Worm (Caenorhabditis elegans) whole organism, L4/young adult: Measurements from ENCODE around the gene C29F9.8.

Experiments used
- W03F9.2 ChIP-seq: fragments of 150-350 bp; optimal IDR thresholded peaks from 2 replicates; lab custom pipeline; 2014; ENCODE audit warnings: missing biosample characterization, missing genetic modification characterization
- dao-5 ChIP-seq: sonication (generic microtip); optimal IDR thresholded peaks from 2 replicates; lab custom pipeline; 2016; ENCODE audit warnings: missing genotype, missing genetic modification characterization, moderate library complexity, missing compliant biosample characterization
- him-1 ChIP-seq: sonication (generic microtip); optimal IDR thresholded peaks from 2 replicates; lab custom pipeline; 2016; ENCODE audit warnings: missing genotype, missing genetic modification reagents, missing genetic modification characterization, missing compliant biosample characterization

DNA sequence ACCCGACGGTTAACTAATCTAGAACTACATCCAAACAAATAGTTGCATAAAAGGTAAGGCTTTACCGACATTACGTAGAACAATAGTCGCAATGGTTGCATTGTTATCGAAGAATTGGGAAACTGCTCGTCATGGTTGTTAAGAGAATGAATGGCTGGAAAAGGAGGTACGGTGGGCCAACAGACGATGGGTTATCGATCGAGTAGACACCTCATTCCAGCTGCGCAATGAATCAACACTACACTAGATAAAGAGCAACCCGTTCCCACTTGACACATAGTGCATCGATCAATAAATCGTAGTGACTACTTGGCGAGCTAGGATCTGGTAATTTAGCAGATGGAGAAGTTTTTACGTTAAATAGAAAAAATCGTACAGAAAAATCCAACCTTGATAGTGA, 48.2 kb upstream of the C29F9.8 start, which contains the start of the genes T17A3.12 and fbxb-83:
- TF ChIP-seq dao-5 (tag; lab: Kevin White, UChicago) (no peak), him-1 (no peak), W03F9.2 (tag; lab: Kevin White, UChicago) (no peak)
